Fruit fly (Drosophila melanogaster) whole organism, embryonic: ENCODE results near the gene CG13481.

Experiments
- Asciz ChIP-seq: fragments of 200-800 bp; sonication (Bioruptor generic); optimal IDR thresholded peaks from 2 replicates; lab custom pipeline; 2017; ENCODE audit warnings: missing biosample characterization, mild to moderate bottlenecking, missing genetic modification characterization, missing genetic modification reagents
- CG10267 ChIP-seq: fragments of 200-800 bp; sonication (Bioruptor generic); optimal IDR thresholded peaks from 2 replicates; lab custom pipeline; 2018; ENCODE audit warnings: missing biosample characterization, mild to moderate bottlenecking, missing genetic modification characterization, moderate library complexity
- CG10462 ChIP-seq: fragments of 200-800 bp; sonication (Bioruptor generic); optimal IDR thresholded peaks from 2 replicates; lab custom pipeline; 2016; ENCODE audit warnings: missing biosample characterization, missing genetic modification characterization
- CG11695 ChIP-seq: fragments of 200-800 bp; sonication (Bioruptor generic); IDR thresholded peaks from 3 replicates; pipeline ENCODE4 v1.3.6; 2022; ENCODE audit warnings: missing biosample characterization, missing genetic modification characterization
- CG14014 ChIP-seq: fragments of 200-800 bp; sonication (Bioruptor generic); IDR thresholded peaks from 2 replicates; pipeline ENCODE4 v1.3.6; 2022; ENCODE audit warnings: missing biosample characterization, missing genetic modification characterization
- CG17829 ChIP-seq: fragments of 200-800 bp; optimal IDR thresholded peaks from 2 replicates; lab custom pipeline; 2019; ENCODE audit warnings: missing biosample characterization, mild to moderate bottlenecking, missing genetic modification characterization, moderate library complexity
- CG18262 ChIP-seq: fragments of 200-800 bp; optimal IDR thresholded peaks from 3 replicates; lab custom pipeline; 2019; ENCODE audit warnings: missing biosample characterization, mild to moderate bottlenecking, missing genetic modification characterization, moderate library complexity
- CG18599 ChIP-seq: fragments of 200-800 bp; sonication (Bioruptor generic); optimal IDR thresholded peaks from 3 replicates; lab custom pipeline; 2017; ENCODE audit warnings: missing biosample characterization, missing genetic modification characterization, mild to moderate bottlenecking, moderate library complexity, missing genetic modification reagents
- CG2120 ChIP-seq: fragments of 200-800 bp; sonication (Bioruptor generic); optimal IDR thresholded peaks from 3 replicates; lab custom pipeline; 2016; ENCODE audit warnings: missing biosample characterization, missing genetic modification characterization
- CG2199 ChIP-seq: fragments of 200-800 bp; sonication (Bioruptor generic); IDR thresholded peaks from 3 replicates; pipeline ENCODE4 v1.3.6; 2022; ENCODE audit warnings: missing biosample characterization, missing genetic modification characterization
- CG2712 ChIP-seq: fragments of 200-800 bp; optimal IDR thresholded peaks from 3 replicates; lab custom pipeline; 2019; ENCODE audit warnings: missing biosample characterization, mild to moderate bottlenecking, missing genetic modification characterization, moderate library complexity
- CG2875 ChIP-seq: fragments of 200-800 bp; sonication (Bioruptor generic); optimal IDR thresholded peaks from 2 replicates; lab custom pipeline; 2017; ENCODE audit warnings: missing biosample characterization, mild to moderate bottlenecking, missing genetic modification characterization, missing genetic modification reagents
- CG31441 ChIP-seq: fragments of 200-800 bp; sonication (Bioruptor generic); IDR thresholded peaks from 2 replicates; pipeline ENCODE4 v1.3.6; 2022; ENCODE audit warnings: missing biosample characterization, missing genetic modification characterization
- CG3847 ChIP-seq: fragments of 200-800 bp; sonication (Bioruptor generic); IDR thresholded peaks from 2 replicates; pipeline ENCODE4 v1.3.6; 2022; ENCODE audit warnings: missing biosample characterization, missing genetic modification characterization
- CG4424 ChIP-seq: fragments of 200-800 bp; sonication (Bioruptor generic); optimal IDR thresholded peaks from 3 replicates; lab custom pipeline; 2016; ENCODE audit warnings: missing biosample characterization, missing genetic modification characterization
- CG4820 ChIP-seq: fragments of 200-800 bp; sonication (Bioruptor generic); optimal IDR thresholded peaks from 3 replicates; lab custom pipeline; 2016; ENCODE audit warnings: missing biosample characterization, missing genetic modification characterization
- CG6791 ChIP-seq: fragments of 200-800 bp; sonication (Bioruptor generic); IDR thresholded peaks from 3 replicates; pipeline ENCODE4 v1.3.6; 2022; ENCODE audit warnings: missing biosample characterization, missing genetic modification characterization; ENCODE audit not compliant: partially characterized antibody
- CG7271 ChIP-seq: fragments of 200-800 bp; sonication (Bioruptor generic); optimal IDR thresholded peaks from 2 replicates; lab custom pipeline; 2018; ENCODE audit warnings: missing biosample characterization, mild to moderate bottlenecking, missing genetic modification characterization, moderate library complexity
- CG9817 ChIP-seq: fragments of 200-800 bp; sonication (Bioruptor generic); optimal IDR thresholded peaks from 2 replicates; lab custom pipeline; 2018; ENCODE audit warnings: missing biosample characterization, mild to moderate bottlenecking, missing genetic modification characterization, moderate library complexity
- CoRest ChIP-seq: fragments of 200-800 bp; sonication (Bioruptor generic); optimal IDR thresholded peaks from 3 replicates; lab custom pipeline; 2018; ENCODE audit warnings: missing biosample characterization, mild to moderate bottlenecking, missing genetic modification characterization, moderate library complexity
- D19B ChIP-seq: fragments of 200-800 bp; sonication (Bioruptor generic); optimal IDR thresholded peaks from 2 replicates; lab custom pipeline; 2017; ENCODE audit warnings: missing biosample characterization, mild to moderate bottlenecking, missing genetic modification characterization
- Dref ChIP-seq: fragments of 200-800 bp; sonication (Bioruptor generic); IDR thresholded peaks from 2 replicates; pipeline ENCODE4 v1.3.6; 2022; ENCODE audit warnings: missing biosample characterization, missing genetic modification characterization
- Eip74EF ChIP-seq, 2 experiments: fragments of 200-800 bp in 1 of 2; fragments of >200 bp in 1 of 2; sonication (Bioruptor generic) in 1 of 2; optimal IDR thresholded peaks; 2 replicates each; lab custom pipeline; 2017 to 2019; ENCODE audit warnings: missing biosample characterization in 2 of 2, missing genetic modification characterization in 2 of 2, mild to moderate bottlenecking in 1 of 2, moderate library complexity in 1 of 2
- Hr51 ChIP-seq, 2 experiments: fragments of 200-800 bp; sonication (Bioruptor generic); optimal IDR thresholded peaks; 2 replicates in 1 of 2; 3 replicates in 1 of 2; lab custom pipeline; 2016 to 2018; ENCODE audit warnings: missing biosample characterization in 2 of 2, missing genetic modification characterization in 2 of 2, mild to moderate bottlenecking in 1 of 2, moderate library complexity in 1 of 2
- Jarid2 ChIP-seq: fragments of 200-800 bp; sonication (Bioruptor generic); optimal IDR thresholded peaks from 3 replicates; lab custom pipeline; 2017; ENCODE audit warnings: mild to moderate bottlenecking, missing biosample characterization, missing genetic modification reagents, missing genetic modification characterization
- Med ChIP-seq: fragments of 200-800 bp; sonication (Bioruptor generic); peaks from one replicate; lab custom pipeline; 2016; ENCODE audit warnings: missing biosample characterization, missing genetic modification characterization, mild to moderate bottlenecking, inconsistent platforms, moderate library complexity
- NfI ChIP-seq: fragments of 200-800 bp; sonication (Bioruptor generic); optimal IDR thresholded peaks from 3 replicates; lab custom pipeline; 2018; ENCODE audit warnings: missing biosample characterization, mild to moderate bottlenecking, missing genetic modification characterization, moderate library complexity
- Ptx1 ChIP-seq: fragments of 200-800 bp; sonication (Bioruptor generic); IDR thresholded peaks from 2 replicates; pipeline ENCODE4 v1.3.6; 2022; ENCODE audit warnings: missing biosample characterization, missing genetic modification characterization
- Sox100B ChIP-seq: fragments of 200-800 bp; sonication (Bioruptor generic); optimal IDR thresholded peaks from 3 replicates; lab custom pipeline; 2018; ENCODE audit warnings: missing biosample characterization, mild to moderate bottlenecking, missing genetic modification characterization
- az2 ChIP-seq: fragments of 200-800 bp; sonication (Bioruptor generic); optimal IDR thresholded peaks from 3 replicates; lab custom pipeline; 2016; ENCODE audit warnings: missing biosample characterization, missing genetic modification characterization
- ci ChIP-seq: fragments of 200-800 bp; sonication (Bioruptor generic); IDR thresholded peaks from 3 replicates; pipeline ENCODE4 v1.3.6; 2022; ENCODE audit warnings: missing biosample characterization, missing genetic modification characterization
- dan ChIP-seq: fragments of 200-800 bp; sonication (Bioruptor generic); IDR thresholded peaks from 2 replicates; pipeline ENCODE4 v1.3.6; 2022; ENCODE audit warnings: missing biosample characterization, missing genetic modification characterization
- danr ChIP-seq: fragments of 200-800 bp; sonication (Bioruptor generic); IDR thresholded peaks from 2 replicates; pipeline ENCODE4 v1.3.6; 2022; ENCODE audit warnings: missing biosample characterization, missing genetic modification characterization
- dysf ChIP-seq: fragments of 200-800 bp; sonication (Bioruptor generic); IDR thresholded peaks from 3 replicates; pipeline ENCODE4 v1.3.6; 2022; ENCODE audit warnings: missing biosample characterization, missing genetic modification characterization
- ewg ChIP-seq: fragments of 200-800 bp; sonication (Bioruptor generic); optimal IDR thresholded peaks from 3 replicates; lab custom pipeline; 2017; ENCODE audit warnings: mild to moderate bottlenecking, missing biosample characterization, missing genetic modification reagents, missing genetic modification characterization
- eyg ChIP-seq: fragments of 200-800 bp; sonication (Bioruptor generic); optimal IDR thresholded peaks from 3 replicates; lab custom pipeline; 2016; ENCODE audit warnings: missing biosample characterization, missing genetic modification characterization
- gce ChIP-seq: fragments of 200-800 bp; sonication (Bioruptor generic); IDR thresholded peaks from 3 replicates; pipeline ENCODE4 v1.3.6; 2022; ENCODE audit warnings: missing biosample characterization, missing genetic modification characterization
- gem ChIP-seq: fragments of 200-800 bp; sonication (Bioruptor generic); optimal IDR thresholded peaks from 2 replicates; lab custom pipeline; 2019; ENCODE audit warnings: missing biosample characterization, mild to moderate bottlenecking, missing genetic modification characterization, moderate library complexity
- jigr1 ChIP-seq: fragments of 200-800 bp; sonication (Bioruptor generic); IDR thresholded peaks from 3 replicates; pipeline ENCODE4 v1.3.6; 2022; ENCODE audit warnings: missing biosample characterization, missing genetic modification characterization
- lilli ChIP-seq: fragments of 200-800 bp; sonication (Bioruptor generic); optimal IDR thresholded peaks from 3 replicates; lab custom pipeline; 2016; ENCODE audit warnings: missing biosample characterization, missing genetic modification characterization
- mld ChIP-seq: fragments of 200-800 bp; sonication (Bioruptor generic); IDR thresholded peaks from 3 replicates; pipeline ENCODE4 v1.3.6; 2022; ENCODE audit warnings: missing biosample characterization, missing genetic modification characterization; ENCODE audit not compliant: partially characterized antibody
- nmo ChIP-seq: fragments of 200-800 bp; sonication (Bioruptor generic); optimal IDR thresholded peaks from 2 replicates; lab custom pipeline; 2018; ENCODE audit warnings: missing biosample characterization, mild to moderate bottlenecking, missing genetic modification characterization, moderate library complexity
- prd ChIP-seq, 3 experiments: fragments of >200 bp in 2 of 3; fragments of 200-800 bp in 1 of 3; sonication (Bioruptor generic) in 1 of 3; optimal IDR thresholded peaks in 2 of 3; IDR thresholded peaks in 1 of 3; 2 replicates in 2 of 3; 3 replicates in 1 of 3; pipeline versions ENCODE4 v1.3.6 to Lab custom; 2017 to 2022; ENCODE audit warnings: missing biosample characterization in 1 of 3, missing genetic modification characterization in 1 of 3
- sisA ChIP-seq: fragments of 200-800 bp; sonication (Bioruptor generic); IDR thresholded peaks from 2 replicates; pipeline ENCODE4 v1.3.6; 2022; ENCODE audit warnings: missing biosample characterization, missing genetic modification characterization
- slbo ChIP-seq: fragments of 200-800 bp; sonication (Bioruptor generic); IDR thresholded peaks from 2 replicates; pipeline ENCODE4 v1.3.6; 2022; ENCODE audit warnings: missing biosample characterization, missing genetic modification characterization
- sob ChIP-seq: fragments of 200-800 bp; sonication (Bioruptor generic); IDR thresholded peaks from 2 replicates; pipeline ENCODE4 v1.3.6; 2022; ENCODE audit warnings: missing biosample characterization, missing genetic modification characterization
- tap ChIP-seq: fragments of 200-800 bp; optimal IDR thresholded peaks from 3 replicates; lab custom pipeline; 2019; ENCODE audit warnings: missing biosample characterization, mild to moderate bottlenecking, missing genetic modification characterization, moderate library complexity
- ttk ChIP-seq: fragments of 200-800 bp; sonication (Bioruptor generic); IDR thresholded peaks from 2 replicates; pipeline ENCODE4 v2.1.2; 2022; ENCODE audit warnings: missing biosample characterization, missing genetic modification characterization

CG13481 gene

dm6 chr3L:14363103-14363751, 6.3 kb downstream of the CG13481 start (continued):
- TF ChIP-seq CG7271 (tag; lab: Kevin White, UChicago) (no peak), CoRest (tag; lab: Kevin White, UChicago) (peak; percentile 70), CG6791 (0 out of 3 replicates have a peak, but pooled peaks have one; percentile 16), CG2120 (GFP tag; lab: Kevin White, UChicago) (peak; percentile 3), jigr1 (GFP tag; lab: Robert Waterston, UW) (0 out of 3 replicates have a peak, but pooled peaks have one; percentile 8), mld (GFP tag; lab: Robert Waterston, UW) (no peak), Ptx1 (GFP tag; lab: Robert Waterston, UW) (peak; percentile 53), CG18262 (tag; lab: Kevin White, UChicago) (peak; percentile 70), sisA (GFP tag; lab: Robert Waterston, UW) (peak; percentile 40; the same call in 1 of the 2 replicates), ttk (GFP tag; lab: Robert Waterston, UW) (no peak), CG2875 (GFP tag; lab: Kevin White, UChicago) (no peak), nmo (GFP tag; lab: Kevin White, UChicago) (peak; percentile 71), CG14014 (GFP tag; lab: Robert Waterston, UW) (0 out of 2 replicates have a peak, but pooled peaks have one; percentile 8), prd (optimal IDR thresholded peaks at IDR 0.05; lab: Kevin White, UChicago) (no peak), prd (GFP tag; IDR thresholded peaks at IDR 0.05; lab: Robert Waterston, UW) (peak; percentile 59; the same call in 2 of the 3 replicates), CG17829 (tag; lab: Kevin White, UChicago) (peak; percentile 39), CG11695 (peak; percentile 54; the same call in 2 of the 3 replicates), CG10267 (tag; lab: Kevin White, UChicago) (peak; percentile 16), Med (GFP tag; lab: Kevin White, UChicago) (peak; percentile 60), ewg (GFP tag; lab: Kevin White, UChicago) (peak; percentile 22), eyg (GFP tag; lab: Kevin White, UChicago) (no peak), CG31441 (GFP tag; lab: Robert Waterston, UW) (peak; percentile 70), D19B (peak; percentile 71), ci (GFP tag; lab: Robert Waterston, UW) (0 out of 3 replicates have a peak, but pooled peaks have one; percentile 32), lilli (GFP tag; lab: Kevin White, UChicago) (peak; percentile 6), tap (tag; lab: Kevin White, UChicago) (peak; percentile 25), CG2199 (peak; percentile 77; the same call in 1 of the 3 replicates), danr (GFP tag; lab: Robert Waterston, UW) (0 out of 2 replicates have a peak, but pooled peaks have one; percentile 7), az2 (GFP tag; lab: Kevin White, UChicago) (peak; percentile 47), CG9817 (tag; lab: Kevin White, UChicago) (peak; percentile 28), Hr51 (GFP tag; optimal IDR thresholded peaks at IDR 0.05; lab: Kevin White, UChicago) (peak in 1 of 2 experiments; percentile 77), CG3847 (GFP tag; lab: Robert Waterston, UW) (no peak), sob (GFP tag; lab: Robert Waterston, UW) (no peak), CG18599 (GFP tag; lab: Kevin White, UChicago) (peak; percentile 39), dysf (GFP tag; lab: Robert Waterston, UW) (peak; percentile 59; the same call in 2 of the 3 replicates), CG4424 (peak; percentile 34), CG2712 (tag; lab: Kevin White, UChicago) (peak; percentile 67), NfI (GFP tag; lab: Kevin White, UChicago) (peak; percentile 24), Sox100B (GFP tag; lab: Kevin White, UChicago) (peak; percentile 70), dan (no peak), gce (GFP tag; lab: Robert Waterston, UW) (0 out of 3 replicates have a peak, but pooled peaks have one; percentile 34), gem (tag; lab: Kevin White, UChicago) (peak; percentile 80), Eip74EF (GFP tag; optimal IDR thresholded peaks at IDR 0.05; lab: Kevin White, UChicago) (peak in 1 of 2 experiments; percentile 44), slbo (GFP tag; lab: Robert Waterston, UW) (peak; percentile 35; the same call in 1 of the 2 replicates), Dref (no peak), Jarid2 (GFP tag; lab: Kevin White, UChicago) (no peak), CG10462 (no peak), Asciz (GFP tag; lab: Kevin White, UChicago) (peak; percentile 54), CG4820 (GFP tag; lab: Kevin White, UChicago) (peak; percentile 25)
